Fruit fly (Drosophila melanogaster) whole organism, prepupa: ENCODE data around the gene Kah.

ENCODE experiments used
- Blimp-1 ChIP-seq: fragments of 200-800 bp; sonication (Bioruptor generic); optimal IDR thresholded peaks from 3 replicates; lab custom pipeline; 2017; ENCODE audit warnings: missing biosample characterization, missing genetic modification characterization, mild to moderate bottlenecking, moderate library complexity, missing genetic modification reagents
- CG10631 ChIP-seq: fragments of 200-800 bp; sonication (Bioruptor generic); optimal IDR thresholded peaks from 2 replicates; lab custom pipeline; 2016; ENCODE audit warnings: missing biosample characterization, missing genetic modification characterization
- CG10669 ChIP-seq: fragments of 200-800 bp; sonication (Bioruptor generic); optimal IDR thresholded peaks from 3 replicates; lab custom pipeline; 2018; ENCODE audit warnings: missing biosample characterization, mild to moderate bottlenecking, missing genetic modification characterization, moderate library complexity
- CG11294 ChIP-seq: fragments of 200-800 bp; sonication (Bioruptor generic); IDR thresholded peaks from 2 replicates; pipeline ENCODE4 v1.3.6; 2022; ENCODE audit warnings: missing biosample characterization, missing genetic modification characterization
- CG11902 ChIP-seq: fragments of 200-800 bp; sonication (Bioruptor generic); optimal IDR thresholded peaks from 3 replicates; lab custom pipeline; 2016; ENCODE audit warnings: missing biosample characterization, missing genetic modification characterization
- CG15336 ChIP-seq: fragments of 200-800 bp; sonication (Bioruptor generic); IDR thresholded peaks from 2 replicates; pipeline ENCODE4 v1.3.6; 2022; ENCODE audit warnings: missing biosample characterization, missing genetic modification characterization
- CG16779 ChIP-seq: fragments of 200-800 bp; sonication (Bioruptor generic); optimal IDR thresholded peaks from 3 replicates; lab custom pipeline; 2017; ENCODE audit warnings: missing biosample characterization, mild to moderate bottlenecking, missing genetic modification characterization
- CG34406 ChIP-seq: fragments of 200-800 bp; sonication (Bioruptor generic); optimal IDR thresholded peaks from 3 replicates; lab custom pipeline; 2016; ENCODE audit warnings: missing biosample characterization, missing genetic modification characterization
- CG3919 ChIP-seq: fragments of 200-800 bp; sonication (Bioruptor generic); optimal IDR thresholded peaks from 3 replicates; lab custom pipeline; 2016; ENCODE audit warnings: missing biosample characterization, missing genetic modification characterization
- CG4318 ChIP-seq: fragments of 200-800 bp; sonication (Bioruptor generic); optimal IDR thresholded peaks from 3 replicates; lab custom pipeline; 2017; ENCODE audit warnings: missing biosample characterization, mild to moderate bottlenecking, missing genetic modification characterization
- CG6163 ChIP-seq: fragments of 200-800 bp; sonication (Bioruptor generic); IDR thresholded peaks from 3 replicates; pipeline ENCODE4 v1.3.6; 2022; ENCODE audit warnings: missing biosample characterization, missing genetic modification characterization
- CG6808 ChIP-seq: fragments of 200-800 bp; sonication (Bioruptor generic); optimal IDR thresholded peaks from 3 replicates; lab custom pipeline; 2017; ENCODE audit warnings: missing biosample characterization, missing genetic modification characterization, mild to moderate bottlenecking, moderate library complexity, missing genetic modification reagents
- CG6854 ChIP-seq: fragments of 200-800 bp; sonication (Bioruptor generic); optimal IDR thresholded peaks from 2 replicates; lab custom pipeline; 2017; ENCODE audit warnings: missing biosample characterization, mild to moderate bottlenecking, missing genetic modification characterization
- CG7368 ChIP-seq: fragments of 200-800 bp; sonication (Bioruptor generic); optimal IDR thresholded peaks from 3 replicates; lab custom pipeline; 2016; ENCODE audit warnings: missing biosample characterization, missing genetic modification characterization
- CG8119 ChIP-seq: fragments of 200-800 bp; sonication (Bioruptor generic); IDR thresholded peaks from 3 replicates; pipeline ENCODE4 v1.3.6; 2022; ENCODE audit warnings: missing biosample characterization, missing genetic modification characterization
- CG8319 ChIP-seq: fragments of 200-800 bp; sonication (Bioruptor generic); optimal IDR thresholded peaks from 3 replicates; lab custom pipeline; 2016; ENCODE audit warnings: missing biosample characterization, missing genetic modification characterization
- CG8632 ChIP-seq: fragments of 200-800 bp; sonication (Bioruptor generic); optimal IDR thresholded peaks from 3 replicates; lab custom pipeline; 2016; ENCODE audit warnings: missing biosample characterization, missing genetic modification characterization
- CG9139 ChIP-seq: fragments of 200-800 bp; sonication (Bioruptor generic); optimal IDR thresholded peaks from 3 replicates; lab custom pipeline; 2017; ENCODE audit warnings: missing biosample characterization, mild to moderate bottlenecking, missing genetic modification characterization
- Eip75B ChIP-seq: fragments of 200-800 bp; sonication (Bioruptor generic); optimal IDR thresholded peaks from 3 replicates; lab custom pipeline; 2016; ENCODE audit warnings: missing biosample characterization, missing genetic modification characterization
- Eip93F ChIP-seq: fragments of 200-800 bp; sonication (Bioruptor generic); optimal IDR thresholded peaks from 2 replicates; lab custom pipeline; 2016; ENCODE audit warnings: missing biosample characterization, mild to moderate bottlenecking, missing genetic modification characterization
- Ets21C ChIP-seq: fragments of 200-800 bp; sonication (Bioruptor generic); optimal IDR thresholded peaks from 3 replicates; lab custom pipeline; 2016; ENCODE audit warnings: missing biosample characterization, missing genetic modification characterization
- Ets96B ChIP-seq: fragments of 200-800 bp; optimal IDR thresholded peaks from 2 replicates; lab custom pipeline; 2019; ENCODE audit warnings: missing biosample characterization, mild to moderate bottlenecking, missing genetic modification characterization, moderate library complexity
- Gug ChIP-seq: fragments of 200-800 bp; sonication (Bioruptor generic); IDR thresholded peaks from 2 replicates; pipeline ENCODE4 v1.3.6; 2022; ENCODE audit warnings: missing biosample characterization, missing genetic modification characterization
- Hr38 ChIP-seq: sonication (Bioruptor generic); optimal IDR thresholded peaks from 2 replicates; lab custom pipeline; 2016; ENCODE audit warnings: missing biosample characterization, missing genetic modification characterization
- Hr39 ChIP-seq: fragments of 200-800 bp; sonication (Bioruptor generic); optimal IDR thresholded peaks from 2 replicates; lab custom pipeline; 2016; ENCODE audit warnings: missing biosample characterization, missing genetic modification characterization
- Hr4 ChIP-seq: fragments of 200-800 bp; sonication (Bioruptor generic); optimal IDR thresholded peaks from 3 replicates; lab custom pipeline; 2016; ENCODE audit warnings: missing biosample characterization, missing genetic modification characterization
- Lpt ChIP-seq: fragments of 200-800 bp; sonication (Bioruptor generic); optimal IDR thresholded peaks from 3 replicates; lab custom pipeline; 2016; ENCODE audit warnings: missing biosample characterization, missing genetic modification characterization
- Met ChIP-seq: fragments of 200-800 bp; sonication (Bioruptor generic); optimal IDR thresholded peaks from 3 replicates; lab custom pipeline; 2016; ENCODE audit warnings: missing biosample characterization, missing genetic modification characterization
- OdsH ChIP-seq: fragments of 200-800 bp; sonication (Bioruptor generic); optimal IDR thresholded peaks from 3 replicates; lab custom pipeline; 2016; ENCODE audit warnings: missing biosample characterization, missing genetic modification characterization
- Sox102F ChIP-seq: fragments of 200-800 bp; sonication (Bioruptor generic); optimal IDR thresholded peaks from 2 replicates; lab custom pipeline; 2016; ENCODE audit warnings: missing biosample characterization, mild to moderate bottlenecking, missing genetic modification characterization
- Sox14 ChIP-seq: fragments of 200-800 bp; sonication (Bioruptor generic); optimal IDR thresholded peaks from 3 replicates; lab custom pipeline; 2016; ENCODE audit warnings: missing biosample characterization, missing genetic modification characterization
- achi ChIP-seq: fragments of 200-800 bp; sonication (Bioruptor generic); optimal IDR thresholded peaks from 3 replicates; lab custom pipeline; 2016; ENCODE audit warnings: missing biosample characterization, missing genetic modification characterization
- cyc ChIP-seq: fragments of 200-800 bp; sonication (Bioruptor generic); optimal IDR thresholded peaks from 3 replicates; lab custom pipeline; 2016; ENCODE audit warnings: missing biosample characterization, missing genetic modification characterization
- dac ChIP-seq: fragments of 200-800 bp; sonication (Bioruptor generic); optimal IDR thresholded peaks from 2 replicates; lab custom pipeline; 2017; ENCODE audit warnings: missing biosample characterization, mild to moderate bottlenecking, missing genetic modification characterization
- fd85E ChIP-seq: fragments of 200-800 bp; sonication (Bioruptor generic); optimal IDR thresholded peaks from 3 replicates; lab custom pipeline; 2016; ENCODE audit warnings: missing biosample characterization, missing genetic modification characterization
- fkh ChIP-seq: fragments of 200-800 bp; sonication (Bioruptor generic); optimal IDR thresholded peaks from 3 replicates; lab custom pipeline; 2017; ENCODE audit warnings: missing biosample characterization, mild to moderate bottlenecking, missing genetic modification characterization, moderate library complexity
- lz ChIP-seq: fragments of 200-800 bp; sonication (Bioruptor generic); optimal IDR thresholded peaks from 3 replicates; lab custom pipeline; 2016; ENCODE audit warnings: missing biosample characterization, missing genetic modification characterization
- net ChIP-seq: fragments of 200-800 bp; sonication (Bioruptor generic); optimal IDR thresholded peaks from 3 replicates; lab custom pipeline; 2016; ENCODE audit warnings: missing biosample characterization, missing genetic modification characterization
- salr ChIP-seq, 2 experiments: fragments of 200-800 bp; sonication (Bioruptor generic); optimal IDR thresholded peaks; 3 replicates each; lab custom pipeline; 2016 to 2018; ENCODE audit warnings: missing biosample characterization in 2 of 2, missing genetic modification characterization in 2 of 2, mild to moderate bottlenecking in 1 of 2
- ss ChIP-seq, 2 experiments: fragments of 200-800 bp; sonication (Bioruptor generic); optimal IDR thresholded peaks; 2 replicates in 1 of 2; 3 replicates in 1 of 2; lab custom pipeline; 2017 to 2018; ENCODE audit warnings: mild to moderate bottlenecking in 2 of 2, missing biosample characterization in 2 of 2, missing genetic modification characterization in 2 of 2, moderate library complexity in 1 of 2
- svp ChIP-seq: fragments of 200-800 bp; sonication (Bioruptor generic); peaks from one replicate; lab custom pipeline; 2016; ENCODE audit warnings: missing biosample characterization, missing genetic modification characterization
- vri ChIP-seq: fragments of 200-800 bp; sonication (Bioruptor generic); optimal IDR thresholded peaks from 3 replicates; lab custom pipeline; 2016; ENCODE audit warnings: missing biosample characterization, mild to moderate bottlenecking, missing genetic modification characterization

The Kah gene

DNA sequence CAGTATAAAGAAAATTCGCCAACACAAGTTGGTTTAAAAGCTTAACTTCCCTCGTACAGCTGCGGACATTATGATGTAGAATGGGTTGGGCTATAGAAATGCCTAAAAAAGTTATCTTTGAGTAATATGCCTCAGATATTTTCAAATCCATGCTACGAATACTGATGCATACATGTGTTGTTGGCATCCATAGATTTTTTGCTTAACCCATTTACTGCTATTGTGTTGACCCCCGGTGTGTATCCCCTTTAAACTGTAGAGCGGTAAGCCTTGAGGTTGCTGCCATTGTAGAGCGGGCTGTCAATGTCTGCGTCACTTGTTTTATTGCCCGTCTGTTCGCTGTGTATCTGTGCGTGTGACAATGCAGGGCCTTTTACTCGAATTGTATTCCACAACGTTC is 36.1 kb downstream of the Kah start (continued):
- TF ChIP-seq CG11294 (GFP tag; lab: Robert Waterston, UW) (peak; percentile 72), CG6854 (peak; percentile 85), Blimp-1 (peak; percentile 71), salr (GFP tag; optimal IDR thresholded peaks at IDR 0.05; lab: Kevin White, UChicago) (peak; percentile 58 to 96), CG8119 (peak; percentile 78; the same call in 2 of the 3 replicates), Gug (GFP tag; lab: Robert Waterston, UW) (peak; percentile 78), Ets96B (peak; percentile 93), CG6808 (GFP tag; lab: Kevin White, UChicago) (peak; percentile 95), fkh (GFP tag; lab: Kevin White, UChicago) (no peak), Met (peak; percentile 89), ss (GFP tag; optimal IDR thresholded peaks at IDR 0.05; lab: Kevin White, UChicago) (peak; percentile 92 to 97), OdsH (GFP tag; lab: Kevin White, UChicago) (peak; percentile 91)

DNA sequence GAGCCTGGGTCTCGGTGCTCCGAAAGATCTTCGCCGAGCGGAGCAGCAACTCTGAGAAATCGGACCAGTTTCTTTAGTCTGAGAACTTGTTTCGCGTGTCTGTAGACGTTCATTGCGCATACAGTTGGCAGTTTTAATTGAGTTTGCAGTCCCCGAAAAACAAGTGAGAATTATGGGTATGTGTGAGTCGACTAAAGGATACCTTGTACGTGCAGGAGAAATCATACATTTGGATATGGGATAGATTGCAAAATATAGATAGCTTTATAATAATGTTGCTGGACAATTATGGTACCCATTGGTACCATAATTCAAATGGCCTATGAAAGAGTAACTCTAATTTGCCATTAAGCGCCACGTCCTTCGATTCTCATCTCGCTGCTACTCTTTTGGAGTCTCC is 36.6 kb downstream of the Kah start:
- TF ChIP-seq CG4318 (GFP tag; lab: Kevin White, UChicago) = no peak
- TF ChIP-seq CG15336 = no peak
- TF ChIP-seq CG6163 = peak; percentile 8; the same call in 1 of the 3 replicates

DNA sequence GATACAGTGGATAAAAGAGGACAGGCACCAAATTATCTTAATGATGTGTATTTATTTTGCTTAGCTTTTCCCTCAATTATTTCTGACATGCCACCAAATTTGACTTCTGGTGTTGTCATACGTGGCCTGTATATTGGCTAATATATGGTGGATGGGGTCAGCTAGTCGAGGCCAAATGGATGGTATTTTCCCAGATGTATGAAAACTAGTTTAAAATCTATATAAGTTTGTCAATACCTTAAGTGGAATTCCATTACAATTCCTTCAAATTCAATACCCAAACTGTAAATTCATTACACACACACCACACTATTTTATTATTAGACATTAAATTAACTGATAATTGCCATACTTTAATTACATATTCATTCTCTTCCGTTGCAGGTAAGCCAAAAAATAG is 37.2 kb downstream of the Kah start:
- TF ChIP-seq Sox102F (GFP tag; lab: Kevin White, UChicago) (no peak), cyc (no peak), Lpt (GFP tag; lab: Kevin White, UChicago) (no peak), svp (GFP tag; lab: Kevin White, UChicago) (no peak), Ets21C (GFP tag; lab: Kevin White, UChicago) (no peak), Eip75B (GFP tag; lab: Kevin White, UChicago) (no peak), CG15336 (no peak), Hr38 (GFP tag; lab: Kevin White, UChicago) (no peak), CG3919 (GFP tag; lab: Kevin White, UChicago) (no peak)
- TF ChIP-seq, all 60 proteins: peak for 0

DNA sequence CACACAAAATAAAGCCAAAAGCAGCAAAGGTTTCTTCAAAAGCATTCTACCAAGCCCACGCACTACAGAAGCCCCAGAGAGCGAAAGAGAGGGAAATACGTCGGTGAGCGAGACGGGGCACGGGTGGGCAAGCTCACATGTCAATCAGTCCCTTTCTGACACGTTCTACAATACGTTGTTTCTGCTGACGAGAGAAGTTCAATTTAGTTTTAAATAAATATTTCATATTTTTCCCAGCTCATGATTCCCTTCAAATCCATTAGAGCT is 38.3 kb downstream of the Kah start:
- TF ChIP-seq Lpt (GFP tag; lab: Kevin White, UChicago) (no peak), achi (GFP tag; lab: Kevin White, UChicago) (no peak), Blimp-1 (no peak), Hr38 (GFP tag; lab: Kevin White, UChicago) (no peak), CG11902 (no peak), cyc (no peak), CG10669 (no peak), vri (GFP tag; lab: Kevin White, UChicago) (no peak), fd85E (GFP tag; lab: Kevin White, UChicago) (no peak)
- TF ChIP-seq, all 60 proteins: peak for 0

DNA sequence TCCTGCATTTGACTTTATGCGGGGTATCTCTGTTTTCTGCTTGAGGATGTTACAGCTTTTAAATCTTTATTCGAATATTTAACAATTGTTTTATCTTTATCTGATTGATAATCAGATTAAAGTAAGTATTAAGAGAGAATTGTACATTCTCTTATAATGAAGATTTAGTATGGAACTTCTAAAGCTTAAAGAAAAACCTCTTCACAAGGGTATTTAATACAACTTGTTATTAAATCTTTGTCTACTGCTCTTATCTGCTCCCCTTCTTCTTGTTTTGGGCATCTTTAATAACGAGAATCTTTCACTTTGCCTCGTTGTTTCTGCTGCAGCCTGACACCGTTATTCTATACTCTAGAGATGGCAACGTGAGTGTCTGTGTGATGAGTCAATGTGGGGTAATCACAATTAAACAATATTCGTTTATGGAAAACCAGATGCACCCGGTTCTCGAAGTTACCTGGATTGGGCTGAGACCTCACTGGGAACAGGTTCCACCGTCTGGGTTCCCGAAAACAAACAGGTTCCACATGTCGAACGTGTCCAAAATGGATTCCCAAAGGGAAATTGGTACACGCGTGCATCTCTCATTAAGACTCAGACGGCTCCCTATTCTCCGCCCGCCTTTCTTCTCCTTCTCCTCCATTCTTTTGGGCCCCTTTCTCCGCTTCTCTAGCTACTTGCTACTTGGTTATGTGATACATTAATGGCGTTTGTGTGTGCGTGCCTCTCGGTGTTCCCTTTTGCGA is 38.8 kb downstream of the Kah start:
- TF ChIP-seq CG10631 (GFP tag; lab: Kevin White, UChicago) (peak; percentile 74), CG9139 (GFP tag; lab: Kevin White, UChicago) (no peak), Hr39 (GFP tag; lab: Kevin White, UChicago) (peak; percentile 73), vri (GFP tag; lab: Kevin White, UChicago) (peak; percentile 17), Ets96B (peak; percentile 61), CG11294 (GFP tag; lab: Robert Waterston, UW) (no peak), Lpt (GFP tag; lab: Kevin White, UChicago) (peak; percentile 40), Hr4 (peak; percentile 49), CG7368 (GFP tag; lab: Kevin White, UChicago) (peak; percentile 7), CG15336 (peak; percentile 40; the same call in 1 of the 2 replicates), lz (GFP tag; lab: Kevin White, UChicago) (peak; percentile 71), CG34406 (GFP tag; lab: Kevin White, UChicago) (peak; percentile 70), CG16779 (no peak), CG8319 (peak; percentile 50), Eip93F (GFP tag; lab: Kevin White, UChicago) (no peak), dac (GFP tag; lab: Kevin White, UChicago) (peak; percentile 15), Ets21C (GFP tag; lab: Kevin White, UChicago) (peak; percentile 69), svp (GFP tag; lab: Kevin White, UChicago) (peak; percentile 91), achi (GFP tag; lab: Kevin White, UChicago) (peak; percentile 70), CG8632 (GFP tag; lab: Kevin White, UChicago) (peak; percentile 69), net (GFP tag; lab: Kevin White, UChicago) (peak; percentile 45), Gug (GFP tag; lab: Robert Waterston, UW) (no peak), fkh (GFP tag; lab: Kevin White, UChicago) (no peak), Met (peak; percentile 77), CG6808 (GFP tag; lab: Kevin White, UChicago) (peak; percentile 67), Sox102F (GFP tag; lab: Kevin White, UChicago) (peak; percentile 68), Sox14 (peak; percentile 61)
